Worm (Caenorhabditis elegans): ENCODE data around the gene nhr-57.

Gene nhr-57

DNA sequence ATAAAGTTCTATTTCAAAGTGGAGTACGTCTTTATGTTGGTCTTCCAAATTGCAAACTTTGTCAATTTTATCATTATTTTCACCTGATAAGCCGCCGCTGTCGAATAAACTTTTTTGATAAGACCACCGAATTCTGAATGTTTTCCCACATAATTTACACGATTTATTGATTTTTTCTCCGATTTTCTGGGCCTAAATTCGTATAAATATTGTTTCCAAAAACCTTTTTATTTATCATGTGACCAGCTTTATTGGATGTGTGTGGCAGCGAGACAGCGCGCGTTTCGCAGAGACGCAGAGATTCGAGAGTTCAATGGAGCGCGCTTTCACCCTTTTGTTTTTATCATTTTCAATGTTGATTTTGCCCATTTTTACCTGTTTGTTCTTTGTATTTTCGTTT, 11.3 kb downstream of the nhr-57 start:
- no peak for TF ChIP-seq ztf-4 (tag; optimal IDR thresholded peaks at IDR 0.05)
- no peak for TF ChIP-seq mml-1 (tag; optimal IDR thresholded peaks at IDR 0.05)
- TF ChIP-seq fkh-10 (GFP tag; optimal IDR thresholded peaks at IDR 0.05): peak; percentile 55
- peak; percentile 67 for TF ChIP-seq lin-39 (tag; optimal IDR thresholded peaks at IDR 0.05)
- TF ChIP-seq pha-4 (tag; optimal IDR thresholded peaks at IDR 0.05): peak; percentile 85
- no peak for TF ChIP-seq mdl-1 (tag; optimal IDR thresholded peaks at IDR 0.05)
- TF ChIP-seq nhr-25 (tag; optimal IDR thresholded peaks at IDR 0.05): peak; percentile 79
- peak; percentile 67 for TF ChIP-seq snpc-4 (tag; optimal IDR thresholded peaks at IDR 0.05)
- TF ChIP-seq fkh-2 (tag; optimal IDR thresholded peaks at IDR 0.05): no peak
- peak; percentile 54 for TF ChIP-seq nhr-43 (tag; optimal IDR thresholded peaks at IDR 0.05; ENCODE audit: poor library complexity, severe bottlenecking)
- no peak for TF ChIP-seq ztf-11 (tag; optimal IDR thresholded peaks at IDR 0.05)
- peak; percentile 87 for TF ChIP-seq nhr-23 (tag; optimal IDR thresholded peaks at IDR 0.05)
- TF ChIP-seq hmg-11 (tag; optimal IDR thresholded peaks at IDR 0.05): peak; percentile 57
- no peak for TF ChIP-seq aly-2 (tag; optimal IDR thresholded peaks at IDR 0.05)
- TF ChIP-seq pqm-1 (tag; optimal IDR thresholded peaks at IDR 0.05): peak; percentile 87
- no peak for TF ChIP-seq nhr-28 (tag; optimal IDR thresholded peaks at IDR 0.05)
- TF ChIP-seq elt-2 (tag; optimal IDR thresholded peaks at IDR 0.05): peak; percentile 88
- no peak for TF ChIP-seq zag-1 (tag; optimal IDR thresholded peaks at IDR 0.05)
- TF ChIP-seq ama-1 (optimal IDR thresholded peaks at IDR 0.05): no peak
- TF ChIP-seq nhr-11 (tag; optimal IDR thresholded peaks at IDR 0.05): no peak
- peak; percentile 80 for TF ChIP-seq lin-15B (tag; optimal IDR thresholded peaks at IDR 0.05)
- no peak for TF ChIP-seq nhr-76 (tag; optimal IDR thresholded peaks at IDR 0.05)
- TF ChIP-seq lsy-12 (tag; optimal IDR thresholded peaks at IDR 0.05): peak; percentile 47
- TF ChIP-seq ceh-9 (tag; optimal IDR thresholded peaks at IDR 0.05): no peak
- TF ChIP-seq unc-62 (GFP tag; optimal IDR thresholded peaks at IDR 0.05): no peak
- peak; percentile 99 for TF ChIP-seq egl-5 (tag; optimal IDR thresholded peaks at IDR 0.05)
- peak; percentile 63 for TF ChIP-seq ceh-28 (tag; optimal IDR thresholded peaks at IDR 0.05)
- peak; percentile 71 for TF ChIP-seq jun-1 (tag; optimal IDR thresholded peaks at IDR 0.05)
- TF ChIP-seq ceh-82 (tag; optimal IDR thresholded peaks at IDR 0.05): no peak
- TF ChIP-seq nhr-237 (tag; optimal IDR thresholded peaks at IDR 0.05): no peak
- TF ChIP-seq nfya-1 (tag; optimal IDR thresholded peaks at IDR 0.05; ENCODE audit: insufficient read depth): peak; percentile 89

DNA sequence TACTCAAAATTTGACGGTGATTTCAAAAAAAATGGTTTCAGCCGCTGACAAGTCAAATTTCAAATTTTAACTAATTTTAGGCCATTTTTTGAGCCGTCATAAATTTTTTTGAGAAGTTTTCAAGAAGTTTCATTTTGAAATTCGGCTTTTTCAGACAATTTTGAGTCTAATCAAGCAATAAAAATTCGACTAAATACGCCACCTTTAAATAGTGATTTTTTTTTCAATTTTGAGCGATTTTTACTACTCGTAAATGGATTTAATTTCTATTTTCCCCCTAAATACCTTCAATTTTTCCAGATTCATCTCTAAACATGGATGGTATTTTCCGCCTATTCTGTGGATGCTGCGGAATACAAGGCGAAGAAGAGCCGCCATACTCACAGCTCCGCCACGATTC, 12.5 kb downstream of the nhr-57 start, which contains the start of gene Y45G5AL.1:
Gene Y45G5AL.1 (plus strand): TSS at position 301 of the 400 bp plus-strand sequence.
- no peak for TF ChIP-seq jun-1 (tag; optimal IDR thresholded peaks at IDR 0.05)
- no peak for TF ChIP-seq tbx-2 (tag; optimal IDR thresholded peaks at IDR 0.05)
- no peak for TF ChIP-seq nhr-237 (tag; optimal IDR thresholded peaks at IDR 0.05)
- TF ChIP-seq pqm-1 (tag; optimal IDR thresholded peaks at IDR 0.05): no peak
- no peak for TF ChIP-seq fkh-2 (tag; optimal IDR thresholded peaks at IDR 0.05)
- TF ChIP-seq elt-2 (tag; optimal IDR thresholded peaks at IDR 0.05): no peak
- no peak for TF ChIP-seq eor-1 (tag; optimal IDR thresholded peaks at IDR 0.05)
- no peak for TF ChIP-seq ztf-4 (tag; optimal IDR thresholded peaks at IDR 0.05)
- TF ChIP-seq ceh-9 (tag; optimal IDR thresholded peaks at IDR 0.05): no peak
- TF ChIP-seq egl-27 (tag; optimal IDR thresholded peaks at IDR 0.05): no peak
- TF ChIP-seq unc-39 (tag; optimal IDR thresholded peaks at IDR 0.05): no peak
- no peak for TF ChIP-seq fkh-10 (GFP tag; optimal IDR thresholded peaks at IDR 0.05)
- no peak for TF ChIP-seq hmg-11 (tag; optimal IDR thresholded peaks at IDR 0.05)
- no peak for TF ChIP-seq lsy-12 (tag; optimal IDR thresholded peaks at IDR 0.05)
- TF ChIP-seq fos-1 (tag; optimal IDR thresholded peaks at IDR 0.05): no peak
- no peak for TF ChIP-seq nhr-43 (tag; optimal IDR thresholded peaks at IDR 0.05; ENCODE audit: poor library complexity, severe bottlenecking)
- TF ChIP-seq elt-3 (tag; optimal IDR thresholded peaks at IDR 0.05): no peak
- no peak for TF ChIP-seq elt-1 (tag; optimal IDR thresholded peaks at IDR 0.05)
- TF ChIP-seq nhr-11 (tag; optimal IDR thresholded peaks at IDR 0.05): no peak

DNA sequence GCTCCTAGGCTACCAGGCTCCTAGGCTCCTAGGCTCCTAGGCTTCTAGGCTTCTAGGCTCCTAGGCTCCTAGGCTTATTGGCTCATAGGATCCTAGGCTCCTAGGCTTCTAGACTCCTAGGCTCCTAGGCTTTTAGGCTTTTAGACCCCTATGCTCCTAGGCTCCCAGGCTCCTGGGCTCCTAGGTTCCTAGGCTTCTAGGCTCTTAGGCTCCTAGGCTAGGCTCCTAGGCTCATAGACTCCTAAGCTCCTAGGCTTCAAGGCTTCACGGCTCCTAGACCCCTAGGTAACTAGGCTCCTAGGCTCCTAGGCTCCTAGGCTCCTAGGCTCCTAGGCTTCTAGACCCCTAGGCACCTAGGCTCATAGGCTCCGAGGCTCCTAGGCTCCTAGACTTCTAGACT, 19.7 kb downstream of the nhr-57 start:
- TF ChIP-seq ceh-9 (tag; optimal IDR thresholded peaks at IDR 0.05) (no peak), fos-1 (tag; optimal IDR thresholded peaks at IDR 0.05) (no peak), R02D3.7 (tag; optimal IDR thresholded peaks at IDR 0.05) (no peak), nhr-77 (tag; optimal IDR thresholded peaks at IDR 0.05) (no peak), sea-2 (GFP tag; optimal IDR thresholded peaks at IDR 0.05) (no peak), ama-1 (optimal IDR thresholded peaks at IDR 0.05) (no peak), ceh-16 (tag; optimal IDR thresholded peaks at IDR 0.05) (no peak)
